Fruit fly (Drosophila melanogaster) whole organism, embryonic: ENCODE measurements around the gene CG12948.

Source experiments
- Ada2b ChIP-seq: fragments of 200-800 bp; sonication (Bioruptor generic); IDR thresholded peaks from 2 replicates; pipeline ENCODE4 v1.3.6; 2022; ENCODE audit warnings: missing biosample characterization, missing genetic modification characterization
- CG10267 ChIP-seq: fragments of 200-800 bp; sonication (Bioruptor generic); optimal IDR thresholded peaks from 2 replicates; lab custom pipeline; 2018; ENCODE audit warnings: missing biosample characterization, mild to moderate bottlenecking, missing genetic modification characterization, moderate library complexity
- CG11085 ChIP-seq: fragments of 200-800 bp; sonication (Bioruptor generic); IDR thresholded peaks from 2 replicates; pipeline ENCODE4 v1.3.6; 2022; ENCODE audit warnings: missing biosample characterization, missing genetic modification characterization
- CG12236 ChIP-seq: fragments of 200-800 bp; sonication (Bioruptor generic); optimal IDR thresholded peaks from 2 replicates; lab custom pipeline; 2016; ENCODE audit warnings: missing biosample characterization, missing genetic modification characterization
- CG16779 ChIP-seq: fragments of 200-800 bp; sonication (Bioruptor generic); IDR thresholded peaks from 2 replicates; pipeline ENCODE4 v1.3.6; 2022; ENCODE audit warnings: missing biosample characterization, missing genetic modification characterization
- CG16813 ChIP-seq: fragments of 200-800 bp; sonication (Bioruptor generic); IDR thresholded peaks from 3 replicates; pipeline ENCODE4 v1.3.6; 2022; ENCODE audit warnings: missing biosample characterization, missing genetic modification characterization; ENCODE audit not compliant: partially characterized antibody
- CG17361 ChIP-seq: fragments of 200-800 bp; sonication (Bioruptor generic); IDR thresholded peaks from 3 replicates; pipeline ENCODE4 v1.3.6; 2022; ENCODE audit warnings: missing biosample characterization, missing genetic modification characterization
- CG17612 ChIP-seq: fragments of 200-800 bp; sonication (Bioruptor generic); IDR thresholded peaks from 2 replicates; pipeline ENCODE4 v1.3.6; 2022; ENCODE audit warnings: missing biosample characterization, missing genetic modification characterization
- CG2120 ChIP-seq: fragments of 200-800 bp; sonication (Bioruptor generic); optimal IDR thresholded peaks from 3 replicates; lab custom pipeline; 2016; ENCODE audit warnings: missing biosample characterization, missing genetic modification characterization
- CG2202 ChIP-seq: fragments of 200-800 bp; sonication (Bioruptor generic); optimal IDR thresholded peaks from 2 replicates; lab custom pipeline; 2018; ENCODE audit warnings: missing biosample characterization, mild to moderate bottlenecking, missing genetic modification characterization
- CG3065 ChIP-seq: fragments of 200-800 bp; sonication (Bioruptor generic); optimal IDR thresholded peaks from 2 replicates; lab custom pipeline; 2016; ENCODE audit warnings: missing biosample characterization, missing genetic modification characterization
- CG31224 ChIP-seq: fragments of 200-800 bp; sonication (Bioruptor generic); IDR thresholded peaks from 2 replicates; pipeline ENCODE4 v1.3.6; 2022; ENCODE audit warnings: missing biosample characterization, missing genetic modification characterization
- CG32532 ChIP-seq: fragments of 200-800 bp; sonication (Bioruptor generic); IDR thresholded peaks from 2 replicates; pipeline ENCODE4 v1.3.6; 2022; ENCODE audit warnings: missing biosample characterization, missing genetic modification characterization
- CG3407 ChIP-seq: fragments of 200-800 bp; sonication (Bioruptor generic); optimal IDR thresholded peaks from 2 replicates; lab custom pipeline; 2018; ENCODE audit warnings: missing biosample characterization, mild to moderate bottlenecking, missing genetic modification characterization
- CG34422 ChIP-seq: fragments of 200-800 bp; sonication (Bioruptor generic); IDR thresholded peaks from 3 replicates; pipeline ENCODE4 v1.3.6; 2022; ENCODE audit warnings: missing biosample characterization, missing genetic modification characterization
- CG3726 ChIP-seq: fragments of 200-800 bp; sonication (Bioruptor generic); IDR thresholded peaks from 3 replicates; pipeline ENCODE4, ENCODE4 v1.3.6; 2022; ENCODE audit warnings: missing biosample characterization, missing genetic modification characterization
- CG4360 ChIP-seq: fragments of 200-800 bp; sonication (Bioruptor generic); IDR thresholded peaks from 2 replicates; pipeline ENCODE4 v1.3.6; 2022; ENCODE audit warnings: missing biosample characterization, missing genetic modification characterization
- CG4617 ChIP-seq: fragments of 200-800 bp; sonication (Bioruptor generic); optimal IDR thresholded peaks from 3 replicates; lab custom pipeline; 2016; ENCODE audit warnings: missing biosample characterization, missing genetic modification characterization, borderline replicate concordance
- CG5180 ChIP-seq: fragments of 200-800 bp; sonication (Bioruptor generic); optimal IDR thresholded peaks from 3 replicates; lab custom pipeline; 2017; ENCODE audit warnings: missing biosample characterization, missing genetic modification characterization, mild to moderate bottlenecking, moderate library complexity, missing genetic modification reagents
- CG6272 ChIP-seq: fragments of 200-800 bp; sonication (Bioruptor generic); IDR thresholded peaks from 2 replicates; pipeline ENCODE4 v1.3.6; 2022; ENCODE audit warnings: missing biosample characterization, missing genetic modification characterization
- CG6765 ChIP-seq: fragments of 200-800 bp; sonication (Bioruptor generic); optimal IDR thresholded peaks from 3 replicates; lab custom pipeline; 2017; ENCODE audit warnings: missing biosample characterization, mild to moderate bottlenecking, missing genetic modification characterization
- CG8359 ChIP-seq: fragments of 200-800 bp; sonication (Bioruptor generic); optimal IDR thresholded peaks from 2 replicates; lab custom pipeline; 2017; ENCODE audit warnings: missing biosample characterization, mild to moderate bottlenecking, missing genetic modification characterization, borderline replicate concordance
- CG8944 ChIP-seq: fragments of 200-800 bp; sonication (Bioruptor generic); optimal IDR thresholded peaks from 3 replicates; lab custom pipeline; 2016; ENCODE audit warnings: missing biosample characterization, missing genetic modification characterization
- CG9609 ChIP-seq: fragments of 200-800 bp; sonication (Bioruptor generic); optimal IDR thresholded peaks from 3 replicates; lab custom pipeline; 2016; ENCODE audit warnings: missing biosample characterization, missing genetic modification characterization
- CG9932 ChIP-seq: fragments of 200-800 bp; sonication (Bioruptor generic); IDR thresholded peaks from 2 replicates; pipeline ENCODE4 v1.3.6; 2022; ENCODE audit warnings: missing biosample characterization, missing genetic modification characterization
- Dek ChIP-seq: fragments of 200-800 bp; sonication (Bioruptor generic); optimal IDR thresholded peaks from 3 replicates; lab custom pipeline; 2019; ENCODE audit warnings: missing biosample characterization, mild to moderate bottlenecking, missing genetic modification characterization, moderate library complexity
- Dip2 ChIP-seq: fragments of 200-800 bp; sonication (Bioruptor generic); IDR thresholded peaks from 2 replicates; pipeline ENCODE4 v1.3.6; 2022; ENCODE audit warnings: missing biosample characterization, missing genetic modification characterization
- HLH3B ChIP-seq: fragments of 200-800 bp; sonication (Bioruptor generic); IDR thresholded peaks from 2 replicates; pipeline ENCODE4 v1.3.6; 2022; ENCODE audit warnings: missing biosample characterization, missing genetic modification characterization
- MESR4 ChIP-seq: fragments of 200-800 bp; sonication (Bioruptor generic); optimal IDR thresholded peaks from 2 replicates; lab custom pipeline; 2018; ENCODE audit warnings: missing biosample characterization, mild to moderate bottlenecking, missing genetic modification characterization, moderate library complexity
- Max ChIP-seq: fragments of 200-800 bp; sonication (Bioruptor generic); optimal IDR thresholded peaks from 2 replicates; lab custom pipeline; 2016; ENCODE audit warnings: missing biosample characterization, mild to moderate bottlenecking, missing genetic modification characterization
- Meics ChIP-seq: fragments of 200-800 bp; sonication (Bioruptor generic); optimal IDR thresholded peaks from 2 replicates; lab custom pipeline; 2017; ENCODE audit warnings: missing biosample characterization, mild to moderate bottlenecking, missing genetic modification characterization
- NC2β ChIP-seq: fragments of 200-800 bp; sonication (Bioruptor generic); optimal IDR thresholded peaks from 2 replicates; lab custom pipeline; 2016; ENCODE audit warnings: missing biosample characterization, missing genetic modification characterization
- NFAT ChIP-seq: fragments of 200-800 bp; sonication (Bioruptor generic); IDR thresholded peaks from 2 replicates; pipeline ENCODE4 v1.3.6; 2022; ENCODE audit warnings: missing biosample characterization, missing genetic modification characterization
- NK7.1 ChIP-seq: fragments of 200-800 bp; sonication (Bioruptor generic); optimal IDR thresholded peaks from 3 replicates; lab custom pipeline; 2016; ENCODE audit warnings: missing biosample characterization, missing genetic modification characterization
- Sox100B ChIP-seq: fragments of 200-800 bp; sonication (Bioruptor generic); optimal IDR thresholded peaks from 3 replicates; lab custom pipeline; 2018; ENCODE audit warnings: missing biosample characterization, mild to moderate bottlenecking, missing genetic modification characterization
- TFAM ChIP-seq: fragments of 200-800 bp; sonication (Bioruptor generic); optimal IDR thresholded peaks from 2 replicates; lab custom pipeline; 2017; ENCODE audit warnings: missing biosample characterization, missing genetic modification characterization, inconsistent platforms
- Xrp1 ChIP-seq: fragments of 200-800 bp; sonication (Bioruptor generic); IDR thresholded peaks from 2 replicates; pipeline ENCODE4 v1.3.6; 2022; ENCODE audit warnings: missing biosample characterization, missing genetic modification characterization
- YL-1 ChIP-seq: fragments of 200-800 bp; sonication (Bioruptor generic); optimal IDR thresholded peaks from 3 replicates; lab custom pipeline; 2017; ENCODE audit warnings: missing biosample characterization, mild to moderate bottlenecking, missing genetic modification characterization
- ab ChIP-seq: fragments of 200-800 bp; sonication (Bioruptor generic); optimal IDR thresholded peaks from 2 replicates; lab custom pipeline; 2016; ENCODE audit warnings: missing biosample characterization, missing genetic modification characterization
- bbx ChIP-seq: fragments of 200-800 bp; sonication (Bioruptor generic); IDR thresholded peaks from 2 replicates; pipeline ENCODE4 v1.3.6; 2022; ENCODE audit warnings: missing biosample characterization, missing genetic modification characterization; ENCODE audit not compliant: partially characterized antibody
- corto ChIP-seq: fragments of 200-800 bp; sonication (Bioruptor generic); optimal IDR thresholded peaks from 2 replicates; lab custom pipeline; 2016; ENCODE audit warnings: missing biosample characterization, mild to moderate bottlenecking, missing genetic modification characterization, moderate library complexity
- cwo ChIP-seq: fragments of 200-800 bp; sonication (Bioruptor generic); optimal IDR thresholded peaks from 3 replicates; lab custom pipeline; 2017; ENCODE audit warnings: missing biosample characterization, missing genetic modification characterization, mild to moderate bottlenecking, moderate library complexity, missing genetic modification reagents
- da ChIP-seq: fragments of 200-800 bp; sonication (Bioruptor generic); optimal IDR thresholded peaks from 2 replicates; lab custom pipeline; 2016; ENCODE audit warnings: missing biosample characterization, missing genetic modification characterization
- fd3F ChIP-seq: fragments of 200-800 bp; sonication (Bioruptor generic); optimal IDR thresholded peaks from 2 replicates; lab custom pipeline; 2018; ENCODE audit warnings: missing biosample characterization, mild to moderate bottlenecking, missing genetic modification characterization, moderate library complexity
- gsb-n ChIP-seq: fragments of 200-800 bp; sonication (Bioruptor generic); optimal IDR thresholded peaks from 3 replicates; lab custom pipeline; 2018; ENCODE audit warnings: missing biosample characterization, mild to moderate bottlenecking, missing genetic modification characterization
- insv ChIP-seq, 2 experiments: fragments of 200-800 bp; sonication (Bioruptor generic); optimal IDR thresholded peaks; 3 replicates each; lab custom pipeline; 2016 to 2018; ENCODE audit warnings: missing biosample characterization in 2 of 2, missing genetic modification characterization in 2 of 2
- phol ChIP-seq: fragments of 200-800 bp; sonication (Bioruptor generic); optimal IDR thresholded peaks from 3 replicates; lab custom pipeline; 2018; ENCODE audit warnings: missing biosample characterization, mild to moderate bottlenecking, missing genetic modification characterization, moderate library complexity
- stwl ChIP-seq: fragments of 200-800 bp; sonication (Bioruptor generic); optimal IDR thresholded peaks from 3 replicates; lab custom pipeline; 2018; ENCODE audit warnings: missing biosample characterization, mild to moderate bottlenecking, missing genetic modification characterization, moderate library complexity
- tap ChIP-seq: fragments of 200-800 bp; optimal IDR thresholded peaks from 3 replicates; lab custom pipeline; 2019; ENCODE audit warnings: missing biosample characterization, mild to moderate bottlenecking, missing genetic modification characterization, moderate library complexity
- toy ChIP-seq: fragments of 200-800 bp; sonication (Bioruptor generic); IDR thresholded peaks from 2 replicates; pipeline ENCODE4 v1.3.6; 2022; ENCODE audit warnings: missing biosample characterization, missing genetic modification characterization
- trem ChIP-seq: fragments of 200-800 bp; optimal IDR thresholded peaks from 3 replicates; lab custom pipeline; 2019; ENCODE audit warnings: missing biosample characterization, mild to moderate bottlenecking, missing genetic modification characterization, moderate library complexity

Gene CG12948

DNA sequence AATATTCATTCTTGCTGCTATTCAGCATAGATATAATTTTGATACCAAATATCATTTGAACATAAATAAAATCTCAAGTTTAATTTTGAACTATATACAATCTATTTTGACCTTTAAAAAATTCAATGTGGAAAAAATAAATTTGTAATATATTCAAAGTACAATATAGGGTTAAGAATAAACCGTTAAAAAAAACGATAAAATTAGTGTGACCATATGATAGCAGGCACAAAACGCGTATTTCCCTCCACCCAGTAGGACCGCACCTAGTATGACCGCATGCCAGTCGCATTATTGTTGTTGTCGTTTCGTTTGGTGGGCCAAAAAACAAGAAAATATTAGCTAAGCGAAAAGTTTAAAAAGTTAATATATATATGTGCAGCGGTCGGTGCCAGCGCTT lies 45.5 kb upstream of the CG12948 start, which contains the start of gene CG8516 (continued):
- peak; percentile 81 for TF ChIP-seq stwl
- no peak for TF ChIP-seq da (GFP tag; lab: Kevin White, UChicago)
- no peak for TF ChIP-seq toy (GFP tag; lab: Robert Waterston, UW)
- TF ChIP-seq ab (GFP tag; lab: Kevin White, UChicago), result no peak
- no peak for TF ChIP-seq CG16779 (GFP tag; lab: Robert Waterston, UW)
- TF ChIP-seq CG2120 (GFP tag; lab: Kevin White, UChicago), result peak; percentile 41
- no peak for TF ChIP-seq CG3065 (GFP tag; lab: Kevin White, UChicago)
- TF ChIP-seq CG2202, result no peak
- TF ChIP-seq bbx (GFP tag; lab: Robert Waterston, UW), result no peak; the same call in 1 of the 2 replicates
- TF ChIP-seq CG32532 (GFP tag; lab: Robert Waterston, UW), result peak; percentile 34; the same call in 1 of the 2 replicates
- TF ChIP-seq tap (tag; lab: Kevin White, UChicago), result no peak
- TF ChIP-seq phol (tag; lab: Kevin White, UChicago), result peak; percentile 42
- peak; percentile 91 for TF ChIP-seq CG4617 (GFP tag; lab: Kevin White, UChicago)
- no peak for TF ChIP-seq NFAT
- TF ChIP-seq gsb-n, result no peak
- no peak for TF ChIP-seq CG8944 (GFP tag; lab: Kevin White, UChicago)
- TF ChIP-seq trem, result peak; percentile 60
- peak; percentile 0 for TF ChIP-seq Meics (GFP tag; lab: Kevin White, UChicago)
- no peak for TF ChIP-seq CG3407 (GFP tag; lab: Kevin White, UChicago)
- no peak for TF ChIP-seq insv (GFP tag; optimal IDR thresholded peaks at IDR 0.05; lab: Kevin White, UChicago)
- no peak for TF ChIP-seq CG9609 (GFP tag; lab: Kevin White, UChicago)
- no peak for TF ChIP-seq Xrp1 (GFP tag; lab: Robert Waterston, UW)
- peak; percentile 37; the same call in 1 of the 2 replicates for TF ChIP-seq CG9932 (GFP tag; lab: Robert Waterston, UW)
- no peak for TF ChIP-seq CG16813 (GFP tag; lab: Robert Waterston, UW)
- TF ChIP-seq CG12236 (GFP tag; lab: Kevin White, UChicago), result no peak
- no peak for TF ChIP-seq CG5180 (GFP tag; lab: Kevin White, UChicago)
- peak; percentile 30 for TF ChIP-seq Dek (tag; lab: Kevin White, UChicago)
- no peak for TF ChIP-seq NK7.1 (GFP tag; lab: Kevin White, UChicago)
- no peak for TF ChIP-seq CG17612 (GFP tag; lab: Robert Waterston, UW)
- no peak for TF ChIP-seq cwo (GFP tag; lab: Kevin White, UChicago)
- TF ChIP-seq Sox100B, result no peak
- no peak for TF ChIP-seq CG8359 (GFP tag; lab: Kevin White, UChicago)
- no peak for TF ChIP-seq TFAM
- no peak for TF ChIP-seq Dip2 (GFP tag; lab: Robert Waterston, UW)
- TF ChIP-seq Max, result no peak
- TF ChIP-seq CG11085 (GFP tag; lab: Robert Waterston, UW), result no peak
- TF ChIP-seq CG4360 (GFP tag; lab: Robert Waterston, UW), result peak; percentile 90
- no peak for TF ChIP-seq HLH3B (GFP tag; lab: Robert Waterston, UW)
- TF ChIP-seq CG31224, result no peak
- 0 out of 2 replicates have a peak, but pooled peaks have one; percentile 7 for TF ChIP-seq Ada2b (GFP tag; lab: Robert Waterston, UW)
- no peak for TF ChIP-seq fd3F (GFP tag; lab: Kevin White, UChicago)
- TF ChIP-seq NC2β (GFP tag; lab: Kevin White, UChicago), result no peak
- TF ChIP-seq YL-1 (GFP tag; lab: Kevin White, UChicago), result peak; percentile 77
- no peak for TF ChIP-seq CG3726 (GFP tag; lab: Robert Waterston, UW)
- no peak for TF ChIP-seq CG6272 (GFP tag; lab: Robert Waterston, UW)
- peak; percentile 74 for TF ChIP-seq MESR4 (GFP tag; lab: Kevin White, UChicago)
- TF ChIP-seq CG34422 (GFP tag; lab: Robert Waterston, UW), result peak; percentile 49; the same call in 1 of the 3 replicates
- no peak for TF ChIP-seq corto (GFP tag; lab: Kevin White, UChicago)
- TF ChIP-seq CG17361, result 0 out of 3 replicates have a peak, but pooled peaks have one; percentile 15
- no peak for TF ChIP-seq CG6765 (GFP tag; lab: Kevin White, UChicago)
- TF ChIP-seq CG10267 (tag; lab: Kevin White, UChicago), result peak; percentile 51
